Fruit fly (Drosophila melanogaster): Measurements from ENCODE around the gene CG5004.
A peak's percentile ranks its signal among the peaks of the same experiment; 100 is the strongest.

The CG5004 gene

DNA sequence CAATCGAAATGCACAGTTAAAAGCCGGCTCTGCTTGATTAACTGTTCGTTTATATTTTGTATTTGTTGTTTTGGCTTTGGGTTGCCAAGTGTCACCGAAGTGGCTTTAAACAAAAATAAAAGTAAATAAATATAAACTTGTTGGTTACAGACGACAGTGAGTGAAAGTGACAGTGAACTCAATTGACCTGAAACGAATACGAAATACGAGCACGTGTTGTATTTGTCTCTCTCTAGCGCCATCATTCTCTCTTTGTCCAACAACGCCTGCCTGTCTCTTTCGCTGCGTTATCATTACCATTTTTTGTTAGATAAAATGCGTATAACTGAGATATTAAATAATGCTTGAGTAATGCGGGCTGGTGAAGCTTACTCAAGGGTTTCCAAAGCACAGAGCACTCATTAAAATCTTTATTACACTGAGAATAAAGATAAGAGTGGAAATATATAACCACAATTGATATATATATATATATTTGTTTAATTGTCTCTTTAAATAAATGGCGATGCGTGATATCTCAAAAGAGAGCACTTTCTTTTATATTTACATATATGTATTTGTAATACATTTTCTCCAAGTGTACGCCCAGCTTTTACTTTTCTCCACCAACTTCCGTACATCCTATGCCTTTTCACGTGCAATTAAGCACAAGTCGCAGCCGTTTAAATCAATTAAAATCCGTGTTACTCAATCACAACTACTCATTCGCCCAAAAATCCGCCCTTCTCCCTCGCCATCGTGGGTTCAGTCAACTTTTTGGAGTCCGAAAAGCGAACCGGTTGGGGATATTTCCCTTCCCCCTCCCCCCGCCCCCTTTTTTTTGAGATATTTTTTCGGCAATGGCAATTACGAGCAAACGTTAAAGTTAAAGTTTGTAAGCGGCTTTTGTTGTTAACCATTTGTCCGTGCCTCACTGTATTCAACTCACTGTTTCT, 74.1 kb downstream of the CG5004 start:
- no peak for TF ChIP-seq pan (optimal IDR thresholded peaks at IDR 0.05)
- TF ChIP-seq HLH106 (tag; optimal IDR thresholded peaks at IDR 0.05) = peak; percentile 45
- TF ChIP-seq foxo (GFP tag; optimal IDR thresholded peaks at IDR 0.05) = peak in 1 of 2 experiments; percentile 14
- TF ChIP-seq psq (GFP tag; optimal IDR thresholded peaks at IDR 0.05) = peak; percentile 23
- peak; percentile 75 for TF ChIP-seq Dfd (GFP tag; optimal IDR thresholded peaks at IDR 0.05)
- TF ChIP-seq Hr78 (GFP tag; optimal IDR thresholded peaks at IDR 0.05) = no peak
- TF ChIP-seq dl (GFP tag; optimal IDR thresholded peaks at IDR 0.05; ENCODE audit: insufficient read depth in 1 of 2, partially characterized antibody in 2 of 2) = no peak
- TF ChIP-seq GATAd (GFP tag; optimal IDR thresholded peaks at IDR 0.05) = no peak
- TF ChIP-seq woc (GFP tag; optimal IDR thresholded peaks at IDR 0.05) = no peak
- peak; percentile 9 for TF ChIP-seq rgr (GFP tag; optimal IDR thresholded peaks at IDR 0.05)
- TF ChIP-seq dmrt93B (GFP tag; optimal IDR thresholded peaks at IDR 0.05) = no peak
- TF ChIP-seq CrebA (GFP tag; optimal IDR thresholded peaks at IDR 0.05; ENCODE audit: borderline replicate concordance) = no peak
- no peak for TF ChIP-seq dsf (GFP tag; optimal IDR thresholded peaks at IDR 0.05; ENCODE audit: borderline replicate concordance)
- no peak for TF ChIP-seq brk (GFP tag; optimal IDR thresholded peaks at IDR 0.05)
- no peak for TF ChIP-seq Mio (GFP tag; optimal IDR thresholded peaks at IDR 0.05)
- TF ChIP-seq ey (GFP tag; optimal IDR thresholded peaks at IDR 0.05) = no peak
- peak; percentile 46 for TF ChIP-seq Sp1 (GFP tag; optimal IDR thresholded peaks at IDR 0.05)
- TF ChIP-seq OdsH (GFP tag; optimal IDR thresholded peaks at IDR 0.05) = peak; percentile 26

DNA sequence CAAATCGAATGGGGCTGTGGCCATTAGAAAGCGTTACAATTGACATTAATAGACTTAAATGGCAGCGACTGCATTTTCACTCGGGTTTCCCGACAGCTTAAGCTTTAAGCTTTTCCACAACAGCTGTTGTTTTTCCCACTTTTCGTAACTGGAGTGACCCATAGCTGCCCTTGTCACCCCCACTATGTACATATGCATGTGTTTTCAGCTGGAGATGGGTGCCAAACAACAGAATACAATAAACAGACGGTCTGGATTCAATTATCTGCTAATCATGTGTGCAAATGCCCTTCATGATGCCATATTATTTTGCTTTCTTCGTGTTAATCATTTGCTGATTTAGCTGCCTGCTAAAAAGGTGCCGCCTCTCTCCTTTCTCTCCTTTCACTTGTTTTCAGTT, 76.1 kb downstream of the CG5004 start:
- no peak for TF ChIP-seq sage (GFP tag; optimal IDR thresholded peaks at IDR 0.05)
- peak; percentile 61 for TF ChIP-seq Hr83 (GFP tag; optimal IDR thresholded peaks at IDR 0.05; ENCODE audit: poor library complexity, severe bottlenecking)

Data from whole organism, wandering third instar larva.